Fruit fly (Drosophila melanogaster) whole organism, wandering third instar larva: ENCODE measurements around the gene CG6761.

Experiments
- Abd-B ChIP-seq: fragments of >200 bp; optimal IDR thresholded peaks from 2 replicates; lab custom pipeline; 2017; ENCODE audit warnings: missing biosample characterization, missing genetic modification characterization
- CG9705 ChIP-seq: fragments of 200-800 bp; sonication (Bioruptor generic); optimal IDR thresholded peaks from 2 replicates; lab custom pipeline; 2018; ENCODE audit warnings: missing biosample characterization, mild to moderate bottlenecking, missing genetic modification characterization
- Dfd ChIP-seq: fragments of >200 bp; optimal IDR thresholded peaks from 2 replicates; lab custom pipeline; 2017; ENCODE audit warnings: missing biosample characterization, missing genetic modification characterization
- Dif ChIP-seq: fragments of 200-275, 200-300 bp; sonication (Bioruptor generic); optimal IDR thresholded peaks from 2 replicates; lab custom pipeline; 2018; ENCODE audit warnings: missing biosample characterization, missing genetic modification characterization; ENCODE audit not compliant: partially characterized antibody
- GATAd ChIP-seq: sonication (Bioruptor generic); optimal IDR thresholded peaks from 2 replicates; lab custom pipeline; 2016; ENCODE audit warnings: missing biosample characterization, missing genetic modification characterization
- HLH106 ChIP-seq: fragments of 200-800 bp; optimal IDR thresholded peaks from 3 replicates; lab custom pipeline; 2019; ENCODE audit warnings: missing biosample characterization, mild to moderate bottlenecking, missing genetic modification characterization, moderate library complexity
- Hnf4 ChIP-seq: fragments of 200-800 bp; sonication (Bioruptor generic); optimal IDR thresholded peaks from 2 replicates; lab custom pipeline; 2016; ENCODE audit warnings: missing biosample characterization, mild to moderate bottlenecking, missing genetic modification characterization
- Hr78 ChIP-seq: fragments of >200 bp; optimal IDR thresholded peaks from 2 replicates; lab custom pipeline; 2017; ENCODE audit warnings: missing biosample characterization, missing genetic modification characterization
- Hr83 ChIP-seq: fragments of 200-300 bp; sonication (Bioruptor generic); optimal IDR thresholded peaks from 2 replicates; lab custom pipeline; 2016; ENCODE audit warnings: missing biosample characterization, mild to moderate bottlenecking, missing genetic modification characterization, moderate library complexity; ENCODE audit not compliant: poor library complexity, severe bottlenecking
- Jra ChIP-seq: sonication (Bioruptor generic); optimal IDR thresholded peaks from 2 replicates; lab custom pipeline; 2016; ENCODE audit warnings: missing biosample characterization, missing genetic modification characterization
- Mio ChIP-seq: sonication (Bioruptor generic); optimal IDR thresholded peaks from 2 replicates; lab custom pipeline; 2016; ENCODE audit warnings: missing biosample characterization, missing genetic modification characterization
- N ChIP-seq: fragments of >200 bp; optimal IDR thresholded peaks from 2 replicates; lab custom pipeline; 2018; ENCODE audit warnings: missing biosample characterization, missing external identifiers, missing genetic modification characterization
- OdsH ChIP-seq: fragments of 200-800 bp; sonication (Bioruptor generic); optimal IDR thresholded peaks from 2 replicates; lab custom pipeline; 2016; ENCODE audit warnings: missing biosample characterization, mild to moderate bottlenecking, missing genetic modification characterization
- Rel ChIP-seq, 2 experiments: fragments of 200-800 bp; sonication (Bioruptor generic) in 1 of 2; optimal IDR thresholded peaks; 2 replicates in 1 of 2; 3 replicates in 1 of 2; lab custom pipeline; 2016 to 2019; ENCODE audit warnings: mild to moderate bottlenecking in 2 of 2, missing biosample characterization in 2 of 2, missing genetic modification characterization in 2 of 2, moderate library complexity in 1 of 2
- Sp1 ChIP-seq: fragments of 200-800 bp; sonication (Bioruptor generic); optimal IDR thresholded peaks from 3 replicates; lab custom pipeline; 2019; ENCODE audit warnings: missing biosample characterization, mild to moderate bottlenecking, missing genetic modification characterization, moderate library complexity
- Vsx2 ChIP-seq: fragments of 200-300, 225-300 bp; sonication (Bioruptor generic); optimal IDR thresholded peaks from 2 replicates; lab custom pipeline; 2018; ENCODE audit warnings: missing biosample characterization, missing genetic modification characterization; ENCODE audit not compliant: partially characterized antibody
- br ChIP-seq: fragments of 200-800 bp; sonication (Bioruptor generic); optimal IDR thresholded peaks from 2 replicates; lab custom pipeline; 2016; ENCODE audit warnings: missing biosample characterization, missing genetic modification characterization
- brk ChIP-seq: fragments of 200-800 bp; sonication (Bioruptor generic); optimal IDR thresholded peaks from 2 replicates; lab custom pipeline; 2016; ENCODE audit warnings: missing biosample characterization, mild to moderate bottlenecking, missing genetic modification characterization
- dl ChIP-seq, 2 experiments: fragments of 175-275, 200-275 bp in 1 of 2; fragments of 200-275 bp in 1 of 2; sonication (Bioruptor generic); optimal IDR thresholded peaks; lab custom pipeline; 2018; ENCODE audit warnings: mild to moderate bottlenecking in 2 of 2, missing biosample characterization in 2 of 2, missing genetic modification characterization in 2 of 2, moderate library complexity in 2 of 2; ENCODE audit not compliant: partially characterized antibody in 2 of 2, insufficient read depth in 1 of 2
- dmrt93B ChIP-seq: fragments of 200-800 bp; sonication (Bioruptor generic); optimal IDR thresholded peaks from 2 replicates; lab custom pipeline; 2018; ENCODE audit warnings: missing biosample characterization, mild to moderate bottlenecking, missing genetic modification characterization
- dsf ChIP-seq: sonication (Bioruptor generic); optimal IDR thresholded peaks from 2 replicates; lab custom pipeline; 2016; ENCODE audit warnings: missing biosample characterization, missing genetic modification characterization, borderline replicate concordance
- ey ChIP-seq: fragments of 200-800 bp; sonication (Bioruptor generic); optimal IDR thresholded peaks from 2 replicates; lab custom pipeline; 2016; ENCODE audit warnings: missing biosample characterization, missing genetic modification characterization
- foxo ChIP-seq, 2 experiments: fragments of 200-800 bp; sonication (Bioruptor generic); optimal IDR thresholded peaks; 2 replicates in 1 of 2; 3 replicates in 1 of 2; lab custom pipeline; 2016 to 2017; ENCODE audit warnings: missing biosample characterization in 2 of 2, missing genetic modification characterization in 2 of 2
- fru ChIP-seq: fragments of 200-800 bp; sonication (Bioruptor generic); optimal IDR thresholded peaks from 3 replicates; lab custom pipeline; 2016; ENCODE audit warnings: missing biosample characterization, mild to moderate bottlenecking, missing genetic modification characterization
- h ChIP-seq: fragments of 200-800 bp; sonication (Bioruptor generic); optimal IDR thresholded peaks from 3 replicates; lab custom pipeline; 2016; ENCODE audit warnings: missing biosample characterization, mild to moderate bottlenecking, missing genetic modification characterization
- jim ChIP-seq: fragments of 175-275, 200-325 bp; sonication (Bioruptor generic); optimal IDR thresholded peaks from 2 replicates; lab custom pipeline; 2016; ENCODE audit warnings: missing biosample characterization, mild to moderate bottlenecking, missing genetic modification characterization
- lola ChIP-seq: fragments of >200 bp; optimal IDR thresholded peaks from 2 replicates; lab custom pipeline; 2017; ENCODE audit warnings: missing biosample characterization, missing genetic modification characterization
- pan ChIP-seq: fragments of >200 bp; optimal IDR thresholded peaks from 2 replicates; lab custom pipeline; 2017
- psq ChIP-seq: fragments of 200-800 bp; sonication (Bioruptor generic); optimal IDR thresholded peaks from 3 replicates; lab custom pipeline; 2017; ENCODE audit warnings: missing biosample characterization, mild to moderate bottlenecking, missing genetic modification characterization, moderate library complexity
- rgr ChIP-seq: fragments of 200-800 bp; sonication (Bioruptor generic); optimal IDR thresholded peaks from 3 replicates; lab custom pipeline; 2016; ENCODE audit warnings: missing biosample characterization, mild to moderate bottlenecking, missing genetic modification characterization
- sage ChIP-seq: fragments of 200-800 bp; sonication (Bioruptor generic); optimal IDR thresholded peaks from 2 replicates; lab custom pipeline; 2016; ENCODE audit warnings: missing biosample characterization, mild to moderate bottlenecking, missing genetic modification characterization
- sv ChIP-seq: fragments of 200-800 bp; sonication (Bioruptor generic); optimal IDR thresholded peaks from 3 replicates; lab custom pipeline; 2016; ENCODE audit warnings: missing biosample characterization, missing genetic modification characterization
- tai ChIP-seq: sonication (Bioruptor generic); optimal IDR thresholded peaks from 2 replicates; lab custom pipeline; 2016; ENCODE audit warnings: missing biosample characterization, missing genetic modification characterization
- woc ChIP-seq: sonication (Bioruptor generic); optimal IDR thresholded peaks from 2 replicates; lab custom pipeline; 2016; ENCODE audit warnings: missing biosample characterization, mild to moderate bottlenecking, missing genetic modification characterization

CG6761 gene

dm6 chr3L:9695242-9695641, 8.2 kb downstream of the CG6761 start:
- peak; percentile 66 for TF ChIP-seq Dif
- no peak for TF ChIP-seq Rel (GFP tag; optimal IDR thresholded peaks at IDR 0.05; lab: Kevin White, UChicago)
- TF ChIP-seq Rel (tag; optimal IDR thresholded peaks at IDR 0.05; lab: Kevin White, UChicago): no peak
- TF ChIP-seq dl (GFP tag; optimal IDR thresholded peaks at IDR 0.05; lab: Kevin White, UChicago; ENCODE audit: insufficient read depth in 1 of 2, partially characterized antibody in 2 of 2): peak; percentile 35 to 64

DNA sequence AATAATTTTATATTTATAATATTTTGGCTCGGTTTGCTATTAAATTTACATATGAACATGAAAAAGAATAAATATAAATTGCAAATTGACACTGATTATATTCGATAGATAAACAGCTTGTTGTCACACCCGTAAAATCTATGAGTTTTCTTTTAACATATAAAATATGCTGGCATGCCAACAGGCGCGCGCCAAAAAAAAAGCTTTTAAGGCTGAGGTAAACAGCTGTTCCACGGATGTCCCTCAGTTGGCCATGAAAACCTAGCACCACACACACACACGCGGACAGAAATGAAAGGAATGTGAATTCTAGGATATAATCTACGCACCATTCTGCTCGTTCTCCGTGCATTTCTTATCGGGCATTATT, 8.5 kb downstream of the CG6761 start:
- TF ChIP-seq Hr83 (GFP tag; lab: Kevin White, UChicago): no peak
- TF ChIP-seq dsf (GFP tag; lab: Kevin White, UChicago): no peak
- TF ChIP-seq foxo (GFP tag; optimal IDR thresholded peaks at IDR 0.05; lab: Kevin White, UChicago): no peak

DNA sequence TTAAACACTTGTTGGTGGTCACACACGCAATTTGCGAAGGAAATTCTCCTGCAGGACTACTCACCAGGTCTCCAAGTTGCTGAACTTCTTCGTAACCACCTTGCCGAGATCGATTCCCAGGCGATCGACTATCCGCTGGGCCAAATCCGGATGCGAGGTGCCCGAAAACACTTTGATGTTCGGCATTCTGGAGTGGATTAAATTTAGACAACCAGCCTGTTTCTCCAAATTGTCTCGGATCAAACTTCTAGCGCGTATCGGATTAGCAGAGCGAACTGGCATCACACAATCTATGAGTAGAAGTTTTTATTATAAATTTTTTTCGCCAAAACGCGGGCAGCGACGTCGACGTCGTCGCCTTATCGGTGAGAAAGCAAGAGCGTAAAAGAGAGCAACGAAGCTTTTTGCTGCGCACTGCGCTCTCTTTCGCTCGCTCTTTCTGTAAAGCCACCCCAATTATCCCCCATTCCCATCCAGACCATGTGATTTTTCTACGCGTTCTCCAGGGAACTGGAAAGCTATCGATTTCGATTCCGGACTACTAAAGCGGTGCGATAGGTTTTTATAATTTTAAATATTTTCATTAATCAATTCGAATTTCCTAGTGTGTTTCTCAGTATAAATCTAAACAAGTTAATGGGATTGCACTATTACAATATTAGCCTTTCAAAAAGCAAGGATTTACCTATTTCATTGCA, 9.1 kb downstream of the CG6761 start:
- no peak for TF ChIP-seq Rel (GFP tag; optimal IDR thresholded peaks at IDR 0.05; lab: Kevin White, UChicago)
- peak; percentile 36 for TF ChIP-seq Rel (tag; optimal IDR thresholded peaks at IDR 0.05; lab: Kevin White, UChicago)
- peak; percentile 84 to 92 for TF ChIP-seq dl (GFP tag; optimal IDR thresholded peaks at IDR 0.05; lab: Kevin White, UChicago; ENCODE audit: insufficient read depth in 1 of 2, partially characterized antibody in 2 of 2)
- peak; percentile 44 for TF ChIP-seq sage (GFP tag; lab: Kevin White, UChicago)
- peak; percentile 94 for TF ChIP-seq Dif
- no peak for TF ChIP-seq OdsH
- peak; percentile 62 for TF ChIP-seq brk
- no peak for TF ChIP-seq Hr83 (GFP tag; lab: Kevin White, UChicago)
- TF ChIP-seq, all 38 proteins: peak for 5

DNA sequence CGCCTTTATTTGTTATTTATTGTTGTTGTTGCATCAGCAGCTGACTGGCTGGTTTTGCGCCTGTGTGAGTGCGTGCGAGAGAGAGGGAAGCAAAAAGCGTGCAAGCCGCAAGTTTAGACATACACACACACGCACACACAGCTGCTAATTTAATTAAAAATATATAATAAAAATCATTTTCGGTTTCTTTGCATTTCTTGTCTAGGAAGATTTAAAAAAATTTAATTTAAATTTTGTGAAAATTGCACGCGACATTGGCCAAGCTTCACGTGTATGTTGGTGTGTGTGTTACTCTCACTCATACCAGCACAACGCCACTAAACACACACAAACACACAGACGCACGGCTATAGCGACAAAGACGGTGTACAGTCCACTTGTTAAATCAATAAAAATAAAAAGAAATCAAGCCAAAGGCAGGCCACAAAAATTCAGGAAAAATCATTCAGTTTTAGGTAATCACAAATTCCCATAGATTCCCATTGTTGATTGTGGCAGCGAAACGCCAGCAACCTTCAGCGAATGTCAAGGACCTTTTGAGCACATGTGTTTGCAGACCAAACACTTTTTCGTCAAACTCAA, 9.8 kb downstream of the CG6761 start:
- TF ChIP-seq N (GFP tag; lab: Kevin White, UChicago) (peak; percentile 21), brk (peak; percentile 16), pan (no peak), Abd-B (no peak), sage (GFP tag; lab: Kevin White, UChicago) (peak; percentile 0), GATAd (GFP tag; lab: Kevin White, UChicago) (no peak), Dif (no peak), Mio (GFP tag; lab: Kevin White, UChicago) (no peak), h (GFP tag; lab: Kevin White, UChicago) (no peak), CG9705 (GFP tag; lab: Kevin White, UChicago) (no peak), Dfd (GFP tag; lab: Kevin White, UChicago) (no peak), Rel (GFP tag; optimal IDR thresholded peaks at IDR 0.05; lab: Kevin White, UChicago) (peak; percentile 53), Rel (tag; optimal IDR thresholded peaks at IDR 0.05; lab: Kevin White, UChicago) (no peak)

DNA sequence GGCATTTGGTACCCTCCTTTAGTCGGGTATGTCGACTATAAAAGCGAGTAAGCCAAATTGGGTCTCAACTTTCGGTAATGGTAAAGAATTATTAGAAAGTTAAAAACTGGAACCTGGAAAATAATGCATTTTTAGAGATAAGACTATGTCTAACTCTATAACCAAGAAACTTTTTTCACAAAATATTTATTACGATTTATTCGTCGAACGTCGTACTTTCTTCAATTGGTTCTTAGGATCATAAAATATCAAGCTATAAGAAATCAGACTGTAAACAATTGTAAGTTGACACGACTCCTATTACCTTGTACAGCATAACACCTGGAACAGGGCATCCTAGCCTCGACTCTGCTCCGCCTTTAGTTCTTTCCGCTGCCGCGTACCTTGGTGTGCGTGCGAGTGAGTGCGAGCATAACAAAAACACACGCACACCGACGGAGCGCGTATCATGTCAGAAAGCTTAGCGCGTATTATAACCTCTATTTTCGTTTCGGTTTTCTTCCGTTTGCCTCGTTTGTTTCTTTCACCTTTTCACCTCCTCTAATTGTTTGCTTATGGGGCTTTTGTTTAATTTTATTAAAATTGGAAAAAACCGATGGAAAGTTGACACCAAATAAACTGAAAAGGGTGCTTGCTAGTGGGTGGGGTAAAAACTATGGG, 10.4 kb downstream of the CG6761 start:
- peak; percentile 95 for TF ChIP-seq ey (GFP tag; lab: Kevin White, UChicago)
- TF ChIP-seq tai (GFP tag; lab: Kevin White, UChicago): peak; percentile 89
- peak; percentile 93 for TF ChIP-seq rgr (GFP tag; lab: Kevin White, UChicago)
- TF ChIP-seq br (GFP tag; lab: Kevin White, UChicago): peak; percentile 95
- peak; percentile 79 for TF ChIP-seq brk
- no peak for TF ChIP-seq Dfd (GFP tag; lab: Kevin White, UChicago)
- peak; percentile 72 for TF ChIP-seq sage (GFP tag; lab: Kevin White, UChicago)
- TF ChIP-seq Jra (GFP tag; lab: Kevin White, UChicago): peak; percentile 85
- TF ChIP-seq dmrt93B (GFP tag; lab: Kevin White, UChicago): peak; percentile 94
- peak; percentile 95 for TF ChIP-seq h (GFP tag; lab: Kevin White, UChicago)
- TF ChIP-seq psq (GFP tag; lab: Kevin White, UChicago): peak; percentile 93
- peak; percentile 29 for TF ChIP-seq Rel (GFP tag; optimal IDR thresholded peaks at IDR 0.05; lab: Kevin White, UChicago)
- TF ChIP-seq Rel (tag; optimal IDR thresholded peaks at IDR 0.05; lab: Kevin White, UChicago): peak; percentile 36
- TF ChIP-seq Hnf4 (GFP tag; lab: Kevin White, UChicago): peak; percentile 80
- peak; percentile 55 to 95 for TF ChIP-seq foxo (GFP tag; optimal IDR thresholded peaks at IDR 0.05; lab: Kevin White, UChicago)
- TF ChIP-seq dl (GFP tag; optimal IDR thresholded peaks at IDR 0.05; lab: Kevin White, UChicago; ENCODE audit: insufficient read depth in 1 of 2, partially characterized antibody in 2 of 2): no peak
- peak; percentile 91 for TF ChIP-seq HLH106 (tag; lab: Kevin White, UChicago)
- TF ChIP-seq N (GFP tag; lab: Kevin White, UChicago): peak; percentile 16
- no peak for TF ChIP-seq Hr78
- TF ChIP-seq woc: peak; percentile 99
- no peak for TF ChIP-seq GATAd (GFP tag; lab: Kevin White, UChicago)
- peak; percentile 85 for TF ChIP-seq CG9705 (GFP tag; lab: Kevin White, UChicago)
- TF ChIP-seq Hr83 (GFP tag; lab: Kevin White, UChicago): no peak
- no peak for TF ChIP-seq lola (GFP tag; lab: Kevin White, UChicago)
- TF ChIP-seq jim (GFP tag; lab: Kevin White, UChicago): no peak
- peak; percentile 64 for TF ChIP-seq dsf (GFP tag; lab: Kevin White, UChicago)
- TF ChIP-seq Dif: no peak
- TF ChIP-seq fru (GFP tag; lab: Kevin White, UChicago): peak; percentile 96
- peak; percentile 75 for TF ChIP-seq pan
- TF ChIP-seq Sp1 (GFP tag; lab: Kevin White, UChicago): peak; percentile 93
- no peak for TF ChIP-seq Vsx2 (GFP tag; lab: Kevin White, UChicago)
- peak; percentile 96 for TF ChIP-seq OdsH
- peak; percentile 92 for TF ChIP-seq sv (GFP tag; lab: Kevin White, UChicago)
